Worm (Caenorhabditis elegans): ENCODE results near the gene Y71H2AM.29.

Y71H2AM.29 gene

DNA sequence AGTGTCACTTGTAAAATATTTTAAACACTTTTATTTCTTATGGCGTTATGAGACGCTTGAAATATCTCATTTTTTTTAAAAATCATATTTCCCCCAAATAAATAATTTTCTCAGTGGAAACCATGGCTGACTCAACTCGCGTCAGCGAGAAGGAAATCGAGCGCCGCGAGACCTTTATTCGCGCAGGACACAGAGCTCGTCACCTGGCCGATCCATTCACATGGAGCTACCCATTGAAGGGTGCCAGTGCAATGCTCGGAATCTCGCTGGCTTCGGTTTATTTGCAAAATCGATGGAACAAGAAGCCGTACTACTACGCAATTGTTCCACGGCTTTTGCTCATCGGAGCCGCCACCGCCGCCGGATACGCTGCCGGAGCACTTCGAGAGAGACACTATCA, 45.8 kb upstream of the Y71H2AM.29 start, which contains the start of gene nduc-2:
nduc-2 (plus strand) TSS at position 113 of the 400 bp plus-strand sequence.
- peak; percentile 29 for TF ChIP-seq sma-3 (GFP tag; optimal IDR thresholded peaks at IDR 0.05)
- peak in 1 of 2 experiments; percentile 13 for TF ChIP-seq lsy-2 (tag; optimal IDR thresholded peaks at IDR 0.05)
- TF ChIP-seq lin-13 (GFP tag; optimal IDR thresholded peaks at IDR 0.05): no peak

DNA sequence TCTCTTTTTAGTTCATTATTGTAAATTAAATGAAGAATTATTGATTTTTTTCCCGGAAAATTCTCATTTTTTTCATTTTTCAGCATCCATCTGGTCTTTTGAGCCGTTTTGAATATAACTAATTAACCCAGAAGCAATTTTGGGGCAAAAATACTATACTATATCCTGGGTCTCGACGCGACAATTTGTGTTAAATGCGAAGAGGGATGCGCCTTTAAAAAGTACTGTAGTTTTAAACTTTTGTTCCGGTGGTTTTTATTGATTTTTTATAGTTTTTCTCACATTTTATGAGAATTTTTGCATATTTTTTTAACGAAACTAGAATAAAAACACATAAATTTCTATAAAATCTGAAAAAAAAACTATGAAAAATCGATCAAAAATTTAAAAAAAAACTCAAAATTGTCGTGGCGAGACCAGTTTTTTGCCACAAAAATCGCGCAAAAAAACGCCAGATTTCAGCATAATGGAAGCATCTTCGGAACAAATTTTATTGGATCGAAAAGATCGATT, 44.5 kb upstream of the Y71H2AM.29 start, which contains the start of gene tbcc-1:
tbcc-1 (plus strand) TSS at position 463 of the 513 bp plus-strand sequence.
- no peak for TF ChIP-seq ztf-4 (tag; optimal IDR thresholded peaks at IDR 0.05)
- no peak for TF ChIP-seq nhr-25 (tag; optimal IDR thresholded peaks at IDR 0.05)
- TF ChIP-seq sem-4 (tag; optimal IDR thresholded peaks at IDR 0.05): no peak
- no peak for TF ChIP-seq mab-5 (tag; optimal IDR thresholded peaks at IDR 0.05)
- no peak for TF ChIP-seq dmd-4 (tag; optimal IDR thresholded peaks at IDR 0.05)
- no peak for TF ChIP-seq alr-1 (tag; optimal IDR thresholded peaks at IDR 0.05)
- no peak for TF ChIP-seq elt-3 (tag; optimal IDR thresholded peaks at IDR 0.05)
- TF ChIP-seq nhr-23 (tag; optimal IDR thresholded peaks at IDR 0.05): no peak
- no peak for TF ChIP-seq elt-1 (tag; optimal IDR thresholded peaks at IDR 0.05)
- no peak for TF ChIP-seq fos-1 (tag; optimal IDR thresholded peaks at IDR 0.05)
- no peak for TF ChIP-seq ztf-11 (tag; optimal IDR thresholded peaks at IDR 0.05)
- no peak for TF ChIP-seq mdl-1 (tag; optimal IDR thresholded peaks at IDR 0.05)
- TF ChIP-seq unc-39 (tag; optimal IDR thresholded peaks at IDR 0.05): no peak
- TF ChIP-seq sma-3 (GFP tag; optimal IDR thresholded peaks at IDR 0.05): no peak
- no peak for TF ChIP-seq gmeb-1 (tag; optimal IDR thresholded peaks at IDR 0.05)
- TF ChIP-seq unc-62 (GFP tag; optimal IDR thresholded peaks at IDR 0.05): no peak
- TF ChIP-seq nhr-77 (tag; optimal IDR thresholded peaks at IDR 0.05): no peak

DNA sequence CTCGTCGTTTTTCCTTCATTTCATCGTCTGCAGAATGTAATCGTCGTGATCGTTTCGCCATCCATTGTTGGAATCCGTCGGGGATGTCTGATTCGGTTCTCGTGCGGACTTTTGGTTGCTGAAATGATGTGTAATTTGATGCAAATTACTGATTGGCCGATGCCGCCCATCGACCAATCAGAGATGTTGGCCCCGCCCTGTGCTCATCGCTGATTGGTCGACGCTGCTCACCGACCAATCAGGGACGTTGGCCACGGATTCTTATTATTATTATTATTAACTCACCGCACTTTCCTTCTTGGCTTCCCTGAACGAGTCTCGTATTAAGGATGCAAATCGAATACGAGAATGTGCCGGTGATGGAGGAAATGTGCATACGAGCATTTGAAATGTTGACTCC, 38.5 kb upstream of the Y71H2AM.29 start:
- TF ChIP-seq nhr-12 (tag; optimal IDR thresholded peaks at IDR 0.05): no peak
- TF ChIP-seq zag-1 (tag; optimal IDR thresholded peaks at IDR 0.05): no peak
- TF ChIP-seq aly-2 (tag; optimal IDR thresholded peaks at IDR 0.05): no peak
- TF ChIP-seq ztf-4 (tag; optimal IDR thresholded peaks at IDR 0.05): no peak
- TF ChIP-seq sem-4 (tag; optimal IDR thresholded peaks at IDR 0.05): no peak
- TF ChIP-seq gmeb-1 (tag; optimal IDR thresholded peaks at IDR 0.05): no peak
- TF ChIP-seq ceh-16 (tag; optimal IDR thresholded peaks at IDR 0.05): no peak
- no peak for TF ChIP-seq lsy-2 (tag; optimal IDR thresholded peaks at IDR 0.05)
- no peak for TF ChIP-seq C34F6.9 (tag; optimal IDR thresholded peaks at IDR 0.05)
- TF ChIP-seq skn-1 (tag; optimal IDR thresholded peaks at IDR 0.05): no peak
- TF ChIP-seq F13H6.1 (tag; optimal IDR thresholded peaks at IDR 0.05): no peak
- no peak for TF ChIP-seq R02D3.7 (tag; optimal IDR thresholded peaks at IDR 0.05)
- TF ChIP-seq nhr-129 (tag; optimal IDR thresholded peaks at IDR 0.05): no peak
- no peak for TF ChIP-seq ZK546.5 (tag; optimal IDR thresholded peaks at IDR 0.05)
- no peak for TF ChIP-seq unc-39 (tag; optimal IDR thresholded peaks at IDR 0.05)
- TF ChIP-seq ztf-1 (GFP tag; conservative IDR thresholded peaks at IDR 0.05): no peak
- TF ChIP-seq lin-11 (tag; optimal IDR thresholded peaks at IDR 0.05): no peak

DNA sequence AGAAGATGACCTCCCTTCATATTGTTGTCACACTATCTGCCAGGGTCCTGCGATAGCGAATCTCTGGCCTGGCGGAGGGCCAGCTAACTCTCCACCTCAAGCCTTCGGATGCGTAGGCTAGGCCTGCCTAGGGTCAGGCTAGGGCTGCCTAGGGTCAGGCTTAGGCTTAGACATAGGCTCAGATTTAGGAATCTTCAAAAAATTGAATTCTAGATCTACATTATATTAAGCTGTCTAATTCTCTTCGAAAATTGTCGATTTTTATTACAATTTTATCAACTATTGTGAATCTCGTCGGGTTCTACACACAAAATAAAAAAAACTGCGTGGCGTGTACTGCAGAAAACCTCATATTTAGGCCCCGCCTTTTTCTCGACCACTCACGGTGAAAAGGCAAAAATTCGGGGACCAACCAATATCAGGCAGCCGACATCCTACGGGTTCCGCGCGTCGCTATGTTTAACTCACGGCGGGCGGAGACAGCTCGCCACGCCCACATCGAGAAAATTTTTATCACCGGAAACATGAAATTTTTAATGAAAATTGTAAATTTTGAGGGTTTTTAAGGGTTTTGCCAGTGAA, 37.0 kb upstream of the Y71H2AM.29 start:
- TF ChIP-seq nhr-21 (tag; optimal IDR thresholded peaks at IDR 0.05) (no peak), lsy-2 (tag; optimal IDR thresholded peaks at IDR 0.05) (no peak), ceh-16 (tag; optimal IDR thresholded peaks at IDR 0.05) (no peak), mbf-1 (tag; optimal IDR thresholded peaks at IDR 0.05) (no peak), R02D3.7 (tag; optimal IDR thresholded peaks at IDR 0.05) (no peak), sma-3 (GFP tag; optimal IDR thresholded peaks at IDR 0.05) (no peak), F13H6.1 (tag; optimal IDR thresholded peaks at IDR 0.05) (no peak), sma-9 (GFP tag; optimal IDR thresholded peaks at IDR 0.05) (no peak), sma-9 (tag; optimal IDR thresholded peaks at IDR 0.05) (no peak), ztf-1 (GFP tag; conservative IDR thresholded peaks at IDR 0.05) (no peak), nhr-12 (tag; optimal IDR thresholded peaks at IDR 0.05) (no peak), lin-39 (tag; optimal IDR thresholded peaks at IDR 0.05) (no peak), gmeb-1 (tag; optimal IDR thresholded peaks at IDR 0.05) (no peak)

DNA sequence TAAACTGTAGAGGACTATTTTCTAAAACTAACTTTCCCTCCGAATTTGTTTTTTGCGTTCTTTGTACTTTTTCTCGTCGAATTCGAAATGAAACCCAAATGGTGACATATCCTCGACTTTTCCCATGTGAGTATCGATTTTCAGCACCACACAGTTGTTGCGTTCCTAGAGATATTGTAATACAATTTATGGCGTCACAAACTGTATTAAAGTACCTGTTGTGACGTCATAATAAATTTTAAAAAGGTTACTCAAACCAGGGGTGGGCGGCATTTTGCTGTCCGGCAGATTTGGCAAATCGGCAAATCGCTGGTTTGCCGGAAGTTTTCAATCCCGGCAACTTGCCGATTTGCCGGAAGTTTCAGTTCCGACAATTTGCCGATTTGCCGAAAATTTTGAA, 31.8 kb upstream of the Y71H2AM.29 start:
- TF ChIP-seq lin-11 (tag; optimal IDR thresholded peaks at IDR 0.05) (no peak), fos-1 (tag; optimal IDR thresholded peaks at IDR 0.05) (no peak), nhr-77 (tag; optimal IDR thresholded peaks at IDR 0.05) (no peak), ZK546.5 (tag; optimal IDR thresholded peaks at IDR 0.05) (no peak), nhr-237 (tag; optimal IDR thresholded peaks at IDR 0.05) (no peak), aly-2 (tag; optimal IDR thresholded peaks at IDR 0.05) (no peak), nhr-129 (tag; optimal IDR thresholded peaks at IDR 0.05) (no peak)
